Worm (Caenorhabditis elegans) whole organism, mixed stage, embryonic: ENCODE results near the gene srg-17.

ENCODE experiments used
- blmp-1 ChIP-seq: fragments of 150-350 bp; optimal IDR thresholded peaks from 2 replicates; lab custom pipeline; 2014; ENCODE audit warnings: missing biosample characterization, missing genetic modification characterization
- elt-1 ChIP-seq: sonication (generic microtip); optimal IDR thresholded peaks from 2 replicates; lab custom pipeline; 2017; ENCODE audit warnings: missing genetic modification characterization, mild to moderate bottlenecking, missing compliant biosample characterization, antibody characterized with exemption, moderate library complexity, borderline replicate concordance; ENCODE audit not compliant: insufficient read depth
- flh-1 ChIP-seq: fragments of 200-800 bp; sonication (Bioruptor generic); optimal IDR thresholded peaks from 2 replicates; lab custom pipeline; 2018; ENCODE audit warnings: mild to moderate bottlenecking, missing genetic modification characterization, moderate library complexity, missing compliant biosample characterization
- lin-32 ChIP-seq: fragments of 200-800 bp; sonication (Bioruptor generic); optimal IDR thresholded peaks from 2 replicates; lab custom pipeline; 2018; ENCODE audit warnings: mild to moderate bottlenecking, missing genetic modification characterization, missing compliant biosample characterization
- lsy-2 ChIP-seq: fragments of 150-350 bp; optimal IDR thresholded peaks from 2 replicates; lab custom pipeline; 2014; ENCODE audit warnings: missing biosample characterization, missing genetic modification characterization
- snpc-4 ChIP-seq: fragments of 150-350 bp; optimal IDR thresholded peaks from 2 replicates; lab custom pipeline; 2014; ENCODE audit warnings: missing biosample characterization, missing genetic modification characterization
- unc-120 ChIP-seq: sonication (generic microtip); optimal IDR thresholded peaks from 2 replicates; lab custom pipeline; 2017; ENCODE audit warnings: missing genetic modification characterization, missing compliant biosample characterization; ENCODE audit not compliant: poor library complexity, severe bottlenecking
- unc-39 ChIP-seq: fragments of 150-350 bp; optimal IDR thresholded peaks from 2 replicates; lab custom pipeline; 2014; ENCODE audit warnings: missing biosample characterization, missing genetic modification characterization

DNA sequence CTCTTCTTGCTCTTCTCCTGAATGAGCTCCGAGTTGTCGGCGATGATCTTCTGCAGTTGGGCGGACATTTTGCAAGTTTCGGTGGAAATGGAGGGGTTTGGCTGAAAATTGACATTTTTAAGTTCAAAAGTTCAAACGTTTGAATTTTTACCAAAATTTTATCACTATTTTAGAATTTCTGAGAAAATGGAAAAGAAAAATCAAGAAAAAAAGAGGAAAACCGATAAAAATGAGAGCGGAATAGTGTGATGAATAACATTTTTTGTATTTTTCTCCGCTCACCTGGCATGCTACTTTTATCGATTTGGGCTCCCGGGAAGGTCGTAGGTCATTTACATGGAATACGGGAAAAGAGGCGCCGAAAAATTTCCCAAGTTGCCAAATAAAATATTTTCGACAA is 11.6 kb downstream of the srg-17 start, which contains the start of gene F15A4.10:
- no peak for TF ChIP-seq elt-1 (tag; lab: Kevin White, UChicago)
- TF ChIP-seq flh-1 (GFP tag; lab: Kevin White, UChicago) = no peak
- no peak for TF ChIP-seq lin-32
- no peak for TF ChIP-seq unc-39 (tag; lab: Kevin White, UChicago)
- no peak for TF ChIP-seq snpc-4 (tag; lab: Kevin White, UChicago)
- TF ChIP-seq blmp-1 (tag; lab: Kevin White, UChicago) = no peak
- no peak for TF ChIP-seq unc-120
- no peak for TF ChIP-seq lsy-2 (tag; lab: Kevin White, UChicago)
